ENCODE assay signal across 1 fruit fly cellular context in the genomic region with DNA sequence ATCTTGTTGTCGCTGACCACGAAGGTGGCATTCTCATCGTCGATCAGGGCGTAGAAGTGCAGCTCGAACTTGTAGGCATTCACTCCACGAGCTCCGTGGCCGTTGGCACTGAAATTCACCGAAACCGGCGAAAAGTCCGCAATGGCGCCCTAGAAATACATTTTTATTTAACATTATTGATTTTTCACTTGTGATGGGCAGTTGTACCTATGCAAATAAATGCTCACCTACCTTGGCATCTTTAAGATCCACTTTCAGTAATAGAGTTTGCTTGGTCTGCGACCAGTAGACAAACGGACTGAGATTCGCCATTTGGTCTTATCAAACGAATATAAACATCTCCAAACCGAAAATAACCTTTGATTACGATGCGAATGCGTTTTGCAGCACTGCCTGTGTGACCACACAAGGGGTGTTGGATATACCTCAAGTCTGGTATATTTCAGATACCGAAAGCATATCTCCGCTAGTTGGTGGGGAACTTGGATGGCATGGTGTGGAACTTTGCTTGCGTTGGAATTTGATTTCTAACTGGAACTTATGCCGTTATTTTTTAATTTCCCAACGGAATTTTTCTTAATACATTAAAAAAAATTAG.
A peak's percentile ranks its signal among the peaks of the same experiment; 100 is the strongest.
TF ChIP-seq lines count a peak whose summit lies in the region.

A gene (minus strand): TSS at position 403 of the 598 bp plus-strand sequence.

TF ChIP-seq in whole organism, embryonic, 481 proteins besides CTCF, POLR2A, EP300 and RAD21 (continued from another document and continues in another):
- no peak for TF ChIP-seq sr (GFP tag; IDR thresholded peaks at IDR 0.05; lab: Robert Waterston, UW)
- TF ChIP-seq Lpt (GFP tag; optimal IDR thresholded peaks at IDR 0.05; lab: Kevin White, UChicago), result no peak
- TF ChIP-seq Bgb (GFP tag; IDR thresholded peaks at IDR 0.05; lab: Robert Waterston, UW; ENCODE audit: partially characterized antibody), result peak; percentile 40; the same call in 1 of the 2 replicates
- TF ChIP-seq Vsx1 (GFP tag; optimal IDR thresholded peaks at IDR 0.05; lab: Kevin White, UChicago), result no peak
- 0 out of 2 replicates have a peak, but pooled peaks have one; percentile 9 for TF ChIP-seq CG14014 (GFP tag; IDR thresholded peaks at IDR 0.05; lab: Robert Waterston, UW)
- TF ChIP-seq CG12219 (GFP tag; optimal IDR thresholded peaks at IDR 0.05; lab: Kevin White, UChicago), result no peak
- TF ChIP-seq CG15073 (GFP tag; optimal IDR thresholded peaks at IDR 0.05; lab: Kevin White, UChicago), result no peak
- TF ChIP-seq CG3838 (GFP tag; optimal IDR thresholded peaks at IDR 0.05; lab: Kevin White, UChicago), result no peak
- TF ChIP-seq CG7928 (GFP tag; optimal IDR thresholded peaks at IDR 0.05; lab: Kevin White, UChicago), result no peak
- no peak for TF ChIP-seq CG7556 (GFP tag; optimal IDR thresholded peaks at IDR 0.05; lab: Kevin White, UChicago)
- no peak for TF ChIP-seq Taf1 (GFP tag; IDR thresholded peaks at IDR 0.05; lab: Robert Waterston, UW)
- TF ChIP-seq zen (tag; optimal IDR thresholded peaks at IDR 0.05; lab: Kevin White, UChicago), result no peak
- no peak for TF ChIP-seq Ptx1 (GFP tag; IDR thresholded peaks at IDR 0.05; lab: Robert Waterston, UW)
- no peak for TF ChIP-seq CG8765 (GFP tag; IDR thresholded peaks at IDR 0.05; lab: Robert Waterston, UW)
- TF ChIP-seq pnt (GFP tag; optimal IDR thresholded peaks at IDR 0.05; lab: Kevin White, UChicago), result no peak
- no peak for TF ChIP-seq ara (GFP tag; IDR thresholded peaks at IDR 0.05; lab: Robert Waterston, UW)
- no peak for TF ChIP-seq Mrtf (GFP tag; IDR thresholded peaks at IDR 0.05; lab: Robert Waterston, UW)
- TF ChIP-seq CG11456 (GFP tag; IDR thresholded peaks at IDR 0.05; lab: Robert Waterston, UW), result peak; percentile 51; the same call in 1 of the 3 replicates
- TF ChIP-seq Dek (tag; optimal IDR thresholded peaks at IDR 0.05; lab: Kevin White, UChicago), result peak; percentile 31
- TF ChIP-seq p53 (GFP tag; optimal IDR thresholded peaks at IDR 0.05; lab: Kevin White, UChicago), result peak; percentile 0
- no peak for TF ChIP-seq Aef1 (GFP tag; IDR thresholded peaks at IDR 0.05; lab: Robert Waterston, UW)
- TF ChIP-seq dan (GFP tag; IDR thresholded peaks at IDR 0.05; lab: Robert Waterston, UW), result no peak
- no peak for TF ChIP-seq lola (GFP tag; optimal IDR thresholded peaks at IDR 0.05; lab: Kevin White, UChicago)
- no peak for TF ChIP-seq CG10462 (GFP tag; optimal IDR thresholded peaks at IDR 0.05; lab: Kevin White, UChicago)
- no peak for TF ChIP-seq Poxn (GFP tag; IDR thresholded peaks at IDR 0.05; lab: Robert Waterston, UW)
- no peak for TF ChIP-seq sima (GFP tag; optimal IDR thresholded peaks at IDR 0.05; lab: Kevin White, UChicago)
- no peak for TF ChIP-seq CG14050 (GFP tag; IDR thresholded peaks at IDR 0.05; lab: Robert Waterston, UW)
- no peak for TF ChIP-seq Dfd (GFP tag; optimal IDR thresholded peaks at IDR 0.05; lab: Kevin White, UChicago)
- TF ChIP-seq sens (GFP tag; lab: Kevin White, UChicago), result peak; percentile 88
- peak; percentile 25 for TF ChIP-seq gro (GFP tag; optimal IDR thresholded peaks at IDR 0.05; lab: Kevin White, UChicago)
- TF ChIP-seq dimm (GFP tag; IDR thresholded peaks at IDR 0.05; lab: Robert Waterston, UW), result no peak
- TF ChIP-seq CG13296 (GFP tag; optimal IDR thresholded peaks at IDR 0.05; lab: Kevin White, UChicago), result no peak
- no peak for TF ChIP-seq CG33557 (GFP tag; optimal IDR thresholded peaks at IDR 0.05; lab: Kevin White, UChicago)
- no peak for TF ChIP-seq CG7987 (GFP tag; optimal IDR thresholded peaks at IDR 0.05; lab: Kevin White, UChicago)
- TF ChIP-seq ewg (GFP tag; optimal IDR thresholded peaks at IDR 0.05; lab: Kevin White, UChicago), result no peak
- TF ChIP-seq otp (GFP tag; IDR thresholded peaks at IDR 0.05; lab: Robert Waterston, UW), result no peak
- no peak for TF ChIP-seq fru (optimal IDR thresholded peaks at IDR 0.05; lab: Kevin White, UChicago)
- peak; percentile 39 for TF ChIP-seq pho (GFP tag; optimal IDR thresholded peaks at IDR 0.05; lab: Kevin White, UChicago)
- TF ChIP-seq ash1 (GFP tag; optimal IDR thresholded peaks at IDR 0.05; lab: Kevin White, UChicago), result no peak
- no peak for TF ChIP-seq luna (GFP tag; optimal IDR thresholded peaks at IDR 0.05; lab: Kevin White, UChicago)
- no peak for TF ChIP-seq exex (tag; optimal IDR thresholded peaks at IDR 0.05; lab: Kevin White, UChicago)
- TF ChIP-seq Med (GFP tag; lab: Kevin White, UChicago), result peak; percentile 82
- peak; percentile 6 to 32 for TF ChIP-seq dpn (GFP tag; optimal IDR thresholded peaks at IDR 0.05; lab: Kevin White, UChicago)
- no peak for TF ChIP-seq CG12299 (tag; optimal IDR thresholded peaks at IDR 0.05; lab: Kevin White, UChicago)
- TF ChIP-seq Chrac-16 (GFP tag; optimal IDR thresholded peaks at IDR 0.05; lab: Kevin White, UChicago), result no peak
- TF ChIP-seq wor (GFP tag; IDR thresholded peaks at IDR 0.05; lab: Robert Waterston, UW), result no peak
- TF ChIP-seq CG12659 (GFP tag; optimal IDR thresholded peaks at IDR 0.05; lab: Kevin White, UChicago), result peak; percentile 76
- TF ChIP-seq crc (GFP tag; optimal IDR thresholded peaks at IDR 0.05; lab: Kevin White, UChicago), result no peak
- peak; percentile 39 for TF ChIP-seq HLH54F (GFP tag; optimal IDR thresholded peaks at IDR 0.05; lab: Kevin White, UChicago)
- peak; percentile 39 for TF ChIP-seq CG9876 (GFP tag; optimal IDR thresholded peaks at IDR 0.05; lab: Kevin White, UChicago)
- TF ChIP-seq CG4707 (GFP tag; optimal IDR thresholded peaks at IDR 0.05; lab: Kevin White, UChicago), result no peak
- TF ChIP-seq Bdp1 (GFP tag; optimal IDR thresholded peaks at IDR 0.05; lab: Kevin White, UChicago), result peak; percentile 1
- TF ChIP-seq lilli (GFP tag; optimal IDR thresholded peaks at IDR 0.05; lab: Kevin White, UChicago), result peak; percentile 9
- peak; percentile 27 for TF ChIP-seq Fer1 (GFP tag; optimal IDR thresholded peaks at IDR 0.05; lab: Kevin White, UChicago)
- TF ChIP-seq chinmo (GFP tag; IDR thresholded peaks at IDR 0.05; lab: Robert Waterston, UW; ENCODE audit: partially characterized antibody), result peak; percentile 52; the same call in 1 of the 4 replicates
- TF ChIP-seq pros (GFP tag; optimal IDR thresholded peaks at IDR 0.05; lab: Kevin White, UChicago), result no peak
- no peak for TF ChIP-seq CG11696 (GFP tag; IDR thresholded peaks at IDR 0.05; lab: Robert Waterston, UW)
- TF ChIP-seq CG10209 (GFP tag; optimal IDR thresholded peaks at IDR 0.05; lab: Kevin White, UChicago), result no peak
- TF ChIP-seq Hr78 (GFP tag; optimal IDR thresholded peaks at IDR 0.05; lab: Kevin White, UChicago), result no peak
- peak; percentile 47 for TF ChIP-seq Sry-δ (GFP tag; optimal IDR thresholded peaks at IDR 0.05; lab: Kevin White, UChicago)
- TF ChIP-seq CG6683 (GFP tag; optimal IDR thresholded peaks at IDR 0.05; lab: Kevin White, UChicago), result no peak
- no peak for TF ChIP-seq br (optimal IDR thresholded peaks at IDR 0.05; lab: Kevin White, UChicago)
- no peak for TF ChIP-seq Hr39 (optimal IDR thresholded peaks at IDR 0.05; lab: Kevin White, UChicago)
- TF ChIP-seq pum (GFP tag; optimal IDR thresholded peaks at IDR 0.05; lab: Kevin White, UChicago), result no peak
- no peak for TF ChIP-seq CG14667 (GFP tag; IDR thresholded peaks at IDR 0.05; lab: Robert Waterston, UW)
- peak; percentile 22 for TF ChIP-seq shn (GFP tag; optimal IDR thresholded peaks at IDR 0.05; lab: Kevin White, UChicago)
- peak; percentile 94 for TF ChIP-seq MBD-R2 (GFP tag; IDR thresholded peaks at IDR 0.05; lab: Robert Waterston, UW)
- TF ChIP-seq Rfx (GFP tag; IDR thresholded peaks at IDR 0.05; lab: Robert Waterston, UW), result peak; percentile 53; the same call in 1 of the 2 replicates
- TF ChIP-seq eve (GFP tag; optimal IDR thresholded peaks at IDR 0.05; lab: Kevin White, UChicago), result no peak
- TF ChIP-seq CG1832 (GFP tag; optimal IDR thresholded peaks at IDR 0.05; lab: Kevin White, UChicago), result no peak
- peak; percentile 47 for TF ChIP-seq CG2120 (GFP tag; optimal IDR thresholded peaks at IDR 0.05; lab: Kevin White, UChicago)
- TF ChIP-seq CG9437 (GFP tag; optimal IDR thresholded peaks at IDR 0.05; lab: Kevin White, UChicago), result peak; percentile 34
- no peak for TF ChIP-seq lov (optimal IDR thresholded peaks at IDR 0.05; lab: Kevin White, UChicago)
- TF ChIP-seq lov (GFP tag; IDR thresholded peaks at IDR 0.05; lab: Robert Waterston, UW), result no peak
- TF ChIP-seq CG6272 (GFP tag; IDR thresholded peaks at IDR 0.05; lab: Robert Waterston, UW), result 0 out of 2 replicates have a peak, but pooled peaks have one; percentile 16
- no peak for TF ChIP-seq CG9215 (GFP tag; IDR thresholded peaks at IDR 0.05; lab: Robert Waterston, UW)
- TF ChIP-seq CG10959 (GFP tag; IDR thresholded peaks at IDR 0.05; lab: Robert Waterston, UW), result no peak
- TF ChIP-seq Hmx (GFP tag; optimal IDR thresholded peaks at IDR 0.05; lab: Kevin White, UChicago), result no peak
- TF ChIP-seq wdn (GFP tag; IDR thresholded peaks at IDR 0.05; lab: Robert Waterston, UW), result no peak
- TF ChIP-seq cg (GFP tag; optimal IDR thresholded peaks at IDR 0.05; lab: Kevin White, UChicago), result no peak
- TF ChIP-seq CG11093 (GFP tag; IDR thresholded peaks at IDR 0.05; lab: Robert Waterston, UW), result no peak
- TF ChIP-seq onecut (GFP tag; IDR thresholded peaks at IDR 0.05; lab: Robert Waterston, UW), result peak; percentile 96
- TF ChIP-seq ap (GFP tag; IDR thresholded peaks at IDR 0.05; lab: Robert Waterston, UW), result no peak
- no peak for TF ChIP-seq cad (GFP tag; optimal IDR thresholded peaks at IDR 0.05; lab: Kevin White, UChicago)
- no peak for TF ChIP-seq tio (GFP tag; optimal IDR thresholded peaks at IDR 0.05; lab: Kevin White, UChicago)
- peak; percentile 35; the same call in 1 of the 2 replicates for TF ChIP-seq NFAT (GFP tag; IDR thresholded peaks at IDR 0.05; lab: Robert Waterston, UW)
- TF ChIP-seq CG9817 (tag; optimal IDR thresholded peaks at IDR 0.05; lab: Kevin White, UChicago), result no peak
- peak; percentile 71 for TF ChIP-seq CG3847 (GFP tag; IDR thresholded peaks at IDR 0.05; lab: Robert Waterston, UW)
- TF ChIP-seq CG5245 (GFP tag; optimal IDR thresholded peaks at IDR 0.05; lab: Kevin White, UChicago), result no peak
- no peak for TF ChIP-seq Tbp (GFP tag; optimal IDR thresholded peaks at IDR 0.05; lab: Kevin White, UChicago)
- no peak for TF ChIP-seq fd64A (GFP tag; optimal IDR thresholded peaks at IDR 0.05; lab: Kevin White, UChicago)
- TF ChIP-seq CG17359 (tag; optimal IDR thresholded peaks at IDR 0.05; lab: Kevin White, UChicago), result no peak
- peak; percentile 94 for TF ChIP-seq CG10267 (tag; optimal IDR thresholded peaks at IDR 0.05; lab: Kevin White, UChicago)
- TF ChIP-seq Ada2b (GFP tag; IDR thresholded peaks at IDR 0.05; lab: Robert Waterston, UW), result no peak
- TF ChIP-seq sna (GFP tag; IDR thresholded peaks at IDR 0.05; lab: Robert Waterston, UW; ENCODE audit: partially characterized antibody), result peak; percentile 13; the same call in 1 of the 2 replicates
- no peak for TF ChIP-seq Side (GFP tag; optimal IDR thresholded peaks at IDR 0.05; lab: Kevin White, UChicago)
- TF ChIP-seq odd (GFP tag; optimal IDR thresholded peaks at IDR 0.05; lab: Kevin White, UChicago), result no peak
- no peak for TF ChIP-seq HLHmδ (GFP tag; optimal IDR thresholded peaks at IDR 0.05; lab: Kevin White, UChicago)
- TF ChIP-seq CG3407 (GFP tag; optimal IDR thresholded peaks at IDR 0.05; lab: Kevin White, UChicago), result no peak
- no peak for TF ChIP-seq nau (GFP tag; optimal IDR thresholded peaks at IDR 0.05; lab: Kevin White, UChicago)
- no peak for TF ChIP-seq disco-r (GFP tag; optimal IDR thresholded peaks at IDR 0.05; lab: Kevin White, UChicago)
- no peak for TF ChIP-seq bsh (GFP tag; optimal IDR thresholded peaks at IDR 0.05; lab: Kevin White, UChicago)
- no peak for TF ChIP-seq tup (GFP tag; optimal IDR thresholded peaks at IDR 0.05; lab: Kevin White, UChicago)
- TF ChIP-seq Mes4 (GFP tag; optimal IDR thresholded peaks at IDR 0.05; lab: Kevin White, UChicago), result no peak
- TF ChIP-seq Ssrp (tag; optimal IDR thresholded peaks at IDR 0.05; lab: Kevin White, UChicago), result no peak
- peak; percentile 55 for TF ChIP-seq CHES-1-like (GFP tag; optimal IDR thresholded peaks at IDR 0.05; lab: Kevin White, UChicago)
- TF ChIP-seq CG15696 (tag; optimal IDR thresholded peaks at IDR 0.05; lab: Kevin White, UChicago), result no peak
- TF ChIP-seq tna (GFP tag; IDR thresholded peaks at IDR 0.05; lab: Robert Waterston, UW; ENCODE audit: partially characterized antibody), result no peak
- no peak for TF ChIP-seq ken (GFP tag; IDR thresholded peaks at IDR 0.05; lab: Robert Waterston, UW)
- peak; percentile 58 for TF ChIP-seq slbo (GFP tag; IDR thresholded peaks at IDR 0.05; lab: Robert Waterston, UW)
- peak; percentile 41; the same call in 1 of the 2 replicates for TF ChIP-seq vvl (GFP tag; IDR thresholded peaks at IDR 0.05; lab: Robert Waterston, UW)
- TF ChIP-seq nerfin-2 (GFP tag; IDR thresholded peaks at IDR 0.05; lab: Robert Waterston, UW; ENCODE audit: partially characterized antibody), result no peak
- no peak for TF ChIP-seq da (GFP tag; optimal IDR thresholded peaks at IDR 0.05; lab: Kevin White, UChicago)
- no peak for TF ChIP-seq fd96Cb (tag; optimal IDR thresholded peaks at IDR 0.05; lab: Kevin White, UChicago)
- TF ChIP-seq CG4730 (GFP tag; IDR thresholded peaks at IDR 0.05; lab: Robert Waterston, UW), result no peak
- TF ChIP-seq Sox102F (GFP tag; optimal IDR thresholded peaks at IDR 0.05; lab: Kevin White, UChicago), result no peak
- no peak for TF ChIP-seq pfk (GFP tag; optimal IDR thresholded peaks at IDR 0.05; lab: Kevin White, UChicago)
- no peak for TF ChIP-seq D19B (GFP tag; optimal IDR thresholded peaks at IDR 0.05; lab: Kevin White, UChicago)
- TF ChIP-seq sens-2 (GFP tag; IDR thresholded peaks at IDR 0.05; lab: Robert Waterston, UW), result no peak
- no peak for TF ChIP-seq zf30C (GFP tag; optimal IDR thresholded peaks at IDR 0.05; lab: Kevin White, UChicago)
- no peak for TF ChIP-seq Adf1 (GFP tag; IDR thresholded peaks at IDR 0.05; lab: Robert Waterston, UW)
- TF ChIP-seq wek (GFP tag; optimal IDR thresholded peaks at IDR 0.05; lab: Kevin White, UChicago), result no peak
- TF ChIP-seq schlank (tag; optimal IDR thresholded peaks at IDR 0.05; lab: Kevin White, UChicago), result no peak
- no peak for TF ChIP-seq dati (GFP tag; IDR thresholded peaks at IDR 0.05; lab: Robert Waterston, UW)
- TF ChIP-seq trh (GFP tag; optimal IDR thresholded peaks at IDR 0.05; lab: Kevin White, UChicago), result no peak
- peak; percentile 37; the same call in 1 of the 2 replicates for TF ChIP-seq ato (GFP tag; IDR thresholded peaks at IDR 0.05; lab: Robert Waterston, UW; ENCODE audit: partially characterized antibody)
- TF ChIP-seq Doc2 (GFP tag; IDR thresholded peaks at IDR 0.05; lab: Robert Waterston, UW), result no peak
- no peak for TF ChIP-seq fd3F (GFP tag; optimal IDR thresholded peaks at IDR 0.05; lab: Kevin White, UChicago)
- TF ChIP-seq her (GFP tag; optimal IDR thresholded peaks at IDR 0.05; lab: Kevin White, UChicago), result peak; percentile 39
- no peak for TF ChIP-seq klu (GFP tag; IDR thresholded peaks at IDR 0.05; lab: Robert Waterston, UW)
